Fruit fly (Drosophila melanogaster) whole organism, embryonic: ENCODE results near the gene eIF2gamma.

Experiments used
- BEAF-32 ChIP-seq: fragments of 200-800 bp; sonication (Bioruptor generic); optimal IDR thresholded peaks from 3 replicates; lab custom pipeline; 2017; ENCODE audit warnings: missing biosample characterization, missing genetic modification characterization, mild to moderate bottlenecking, moderate library complexity, missing genetic modification reagents
- CG10267 ChIP-seq: fragments of 200-800 bp; sonication (Bioruptor generic); optimal IDR thresholded peaks from 2 replicates; lab custom pipeline; 2018; ENCODE audit warnings: missing biosample characterization, mild to moderate bottlenecking, missing genetic modification characterization, moderate library complexity
- CG10462 ChIP-seq: fragments of 200-800 bp; sonication (Bioruptor generic); optimal IDR thresholded peaks from 2 replicates; lab custom pipeline; 2016; ENCODE audit warnings: missing biosample characterization, missing genetic modification characterization
- CG10979 ChIP-seq: fragments of 200-800 bp; sonication (Bioruptor generic); optimal IDR thresholded peaks from 2 replicates; lab custom pipeline; 2018; ENCODE audit warnings: missing biosample characterization, mild to moderate bottlenecking, missing genetic modification characterization, moderate library complexity
- CG12391 ChIP-seq: fragments of 200-800 bp; sonication (Bioruptor generic); optimal IDR thresholded peaks from 3 replicates; lab custom pipeline; 2018; ENCODE audit warnings: missing biosample characterization, mild to moderate bottlenecking, missing genetic modification characterization, moderate library complexity
- CG15514 ChIP-seq: fragments of 200-800 bp; sonication (Bioruptor generic); optimal IDR thresholded peaks from 3 replicates; lab custom pipeline; 2017; ENCODE audit warnings: missing biosample characterization, missing genetic modification characterization, mild to moderate bottlenecking, moderate library complexity, missing genetic modification reagents
- CG17361 ChIP-seq: fragments of 200-800 bp; sonication (Bioruptor generic); IDR thresholded peaks from 3 replicates; pipeline ENCODE4 v1.3.6; 2022; ENCODE audit warnings: missing biosample characterization, missing genetic modification characterization
- CG2116 ChIP-seq: fragments of 200-800 bp; sonication (Bioruptor generic); optimal IDR thresholded peaks from 3 replicates; lab custom pipeline; 2018; ENCODE audit warnings: missing biosample characterization, mild to moderate bottlenecking, missing genetic modification characterization
- CG2712 ChIP-seq: fragments of 200-800 bp; optimal IDR thresholded peaks from 3 replicates; lab custom pipeline; 2019; ENCODE audit warnings: missing biosample characterization, mild to moderate bottlenecking, missing genetic modification characterization, moderate library complexity
- CG3847 ChIP-seq: fragments of 200-800 bp; sonication (Bioruptor generic); IDR thresholded peaks from 2 replicates; pipeline ENCODE4 v1.3.6; 2022; ENCODE audit warnings: missing biosample characterization, missing genetic modification characterization
- CG4617 ChIP-seq: fragments of 200-800 bp; sonication (Bioruptor generic); optimal IDR thresholded peaks from 3 replicates; lab custom pipeline; 2016; ENCODE audit warnings: missing biosample characterization, missing genetic modification characterization, borderline replicate concordance
- CG5180 ChIP-seq: fragments of 200-800 bp; sonication (Bioruptor generic); optimal IDR thresholded peaks from 3 replicates; lab custom pipeline; 2017; ENCODE audit warnings: missing biosample characterization, missing genetic modification characterization, mild to moderate bottlenecking, moderate library complexity, missing genetic modification reagents
- CG6791 ChIP-seq: fragments of 200-800 bp; sonication (Bioruptor generic); IDR thresholded peaks from 3 replicates; pipeline ENCODE4 v1.3.6; 2022; ENCODE audit warnings: missing biosample characterization, missing genetic modification characterization; ENCODE audit not compliant: partially characterized antibody
- CG7928 ChIP-seq: fragments of 200-800 bp; sonication (Bioruptor generic); optimal IDR thresholded peaks from 2 replicates; lab custom pipeline; 2017; ENCODE audit warnings: missing biosample characterization, mild to moderate bottlenecking, missing genetic modification characterization
- CG8388 ChIP-seq: fragments of 200-800 bp; sonication (Bioruptor generic); optimal IDR thresholded peaks from 2 replicates; lab custom pipeline; 2019; ENCODE audit warnings: missing biosample characterization, mild to moderate bottlenecking, missing genetic modification characterization, moderate library complexity
- CG9437 ChIP-seq: fragments of 200-800 bp; sonication (Bioruptor generic); optimal IDR thresholded peaks from 2 replicates; lab custom pipeline; 2018; ENCODE audit warnings: missing biosample characterization, mild to moderate bottlenecking, missing genetic modification characterization
- CoRest ChIP-seq: fragments of 200-800 bp; sonication (Bioruptor generic); optimal IDR thresholded peaks from 3 replicates; lab custom pipeline; 2018; ENCODE audit warnings: missing biosample characterization, mild to moderate bottlenecking, missing genetic modification characterization, moderate library complexity
- D ChIP-seq, 2 experiments: fragments of 200-800 bp in 1 of 2; fragments of >200 bp in 1 of 2; sonication (Bioruptor generic) in 1 of 2; optimal IDR thresholded peaks; 2 replicates in 1 of 2; 3 replicates in 1 of 2; lab custom pipeline; 2017; ENCODE audit warnings: mild to moderate bottlenecking in 1 of 2, missing biosample characterization in 1 of 2, missing genetic modification characterization in 1 of 2, missing genetic modification reagents in 1 of 2
- Dad ChIP-seq: fragments of 200-800 bp; sonication (Bioruptor generic); optimal IDR thresholded peaks from 3 replicates; lab custom pipeline; 2016; ENCODE audit warnings: missing biosample characterization, missing genetic modification characterization
- Deaf1 ChIP-seq: fragments of 200-800 bp; optimal IDR thresholded peaks from 3 replicates; lab custom pipeline; 2019; ENCODE audit warnings: missing biosample characterization, mild to moderate bottlenecking, missing genetic modification characterization, moderate library complexity
- Dp ChIP-seq: fragments of 200-800 bp; sonication (Bioruptor generic); optimal IDR thresholded peaks from 2 replicates; lab custom pipeline; 2018; ENCODE audit warnings: missing biosample characterization, mild to moderate bottlenecking, missing genetic modification characterization, moderate library complexity
- Dref ChIP-seq: fragments of 200-800 bp; sonication (Bioruptor generic); IDR thresholded peaks from 2 replicates; pipeline ENCODE4 v1.3.6; 2022; ENCODE audit warnings: missing biosample characterization, missing genetic modification characterization
- E2f1 ChIP-seq: fragments of 200-800 bp; sonication (Bioruptor generic); IDR thresholded peaks from 2 replicates; pipeline ENCODE4 v1.3.6; 2022; ENCODE audit warnings: missing biosample characterization, missing genetic modification characterization
- Ets97D ChIP-seq: fragments of 200-800 bp; sonication (Bioruptor generic); optimal IDR thresholded peaks from 3 replicates; lab custom pipeline; 2016; ENCODE audit warnings: missing biosample characterization, missing genetic modification characterization
- Hand ChIP-seq: fragments of 200-800 bp; sonication (Bioruptor generic); optimal IDR thresholded peaks from 2 replicates; lab custom pipeline; 2017; ENCODE audit warnings: mild to moderate bottlenecking, missing biosample characterization, missing genetic modification reagents, missing genetic modification characterization
- Lhr ChIP-seq: fragments of 200-800 bp; sonication (Bioruptor generic); optimal IDR thresholded peaks from 3 replicates; lab custom pipeline; 2017; ENCODE audit warnings: mild to moderate bottlenecking, missing biosample characterization, missing genetic modification reagents, missing genetic modification characterization
- MESR4 ChIP-seq: fragments of 200-800 bp; sonication (Bioruptor generic); optimal IDR thresholded peaks from 2 replicates; lab custom pipeline; 2018; ENCODE audit warnings: missing biosample characterization, mild to moderate bottlenecking, missing genetic modification characterization, moderate library complexity
- Med ChIP-seq: fragments of 200-800 bp; sonication (Bioruptor generic); peaks from one replicate; lab custom pipeline; 2016; ENCODE audit warnings: missing biosample characterization, missing genetic modification characterization, mild to moderate bottlenecking, inconsistent platforms, moderate library complexity
- Myb ChIP-seq: fragments of 200-800 bp; sonication (Bioruptor generic); optimal IDR thresholded peaks from 2 replicates; lab custom pipeline; 2016; ENCODE audit warnings: missing biosample characterization, missing genetic modification characterization
- NfI ChIP-seq: fragments of 200-800 bp; sonication (Bioruptor generic); optimal IDR thresholded peaks from 3 replicates; lab custom pipeline; 2018; ENCODE audit warnings: missing biosample characterization, mild to moderate bottlenecking, missing genetic modification characterization, moderate library complexity
- Oli ChIP-seq: fragments of 200-800 bp; sonication (Bioruptor generic); optimal IDR thresholded peaks from 2 replicates; lab custom pipeline; 2018; ENCODE audit warnings: missing biosample characterization, mild to moderate bottlenecking, missing genetic modification characterization, moderate library complexity
- Opbp ChIP-seq: fragments of 200-800 bp; sonication (Bioruptor generic); IDR thresholded peaks from 3 replicates; pipeline ENCODE4 v1.3.6; 2022; ENCODE audit warnings: missing biosample characterization, missing genetic modification characterization; ENCODE audit not compliant: partially characterized antibody
- al ChIP-seq: fragments of 200-800 bp; sonication (Bioruptor generic); IDR thresholded peaks from 2 replicates; pipeline ENCODE4 v1.3.6; 2022; ENCODE audit warnings: missing biosample characterization, missing genetic modification characterization
- jumu ChIP-seq: fragments of 200-800 bp; sonication (Bioruptor generic); optimal IDR thresholded peaks from 3 replicates; lab custom pipeline; 2016; ENCODE audit warnings: missing biosample characterization, missing genetic modification characterization
- pb ChIP-seq: fragments of 200-800 bp; sonication (Bioruptor generic); optimal IDR thresholded peaks from 3 replicates; lab custom pipeline; 2016; ENCODE audit warnings: missing biosample characterization, missing genetic modification characterization
- phol ChIP-seq: fragments of 200-800 bp; sonication (Bioruptor generic); optimal IDR thresholded peaks from 3 replicates; lab custom pipeline; 2018; ENCODE audit warnings: missing biosample characterization, mild to moderate bottlenecking, missing genetic modification characterization, moderate library complexity
- pzg ChIP-seq: fragments of 200-800 bp; sonication (Bioruptor generic); optimal IDR thresholded peaks from 3 replicates; lab custom pipeline; 2018; ENCODE audit warnings: missing biosample characterization, mild to moderate bottlenecking, missing genetic modification characterization, moderate library complexity
- row ChIP-seq: fragments of 200-800 bp; sonication (Bioruptor generic); IDR thresholded peaks from 3 replicates; pipeline ENCODE4 v1.3.6; 2022; ENCODE audit warnings: missing biosample characterization, missing genetic modification characterization
- sima ChIP-seq: fragments of 200-800 bp; sonication (Bioruptor generic); optimal IDR thresholded peaks from 2 replicates; lab custom pipeline; 2016; ENCODE audit warnings: missing biosample characterization, missing genetic modification characterization
- tll ChIP-seq, 2 experiments: fragments of 200-800 bp in 1 of 2; fragments of >200 bp in 1 of 2; sonication (Bioruptor generic) in 1 of 2; optimal IDR thresholded peaks; 2 replicates each; lab custom pipeline; 2017 to 2019; ENCODE audit warnings: missing biosample characterization in 2 of 2, missing genetic modification characterization in 2 of 2, mild to moderate bottlenecking in 1 of 2, moderate library complexity in 1 of 2
- trem ChIP-seq: fragments of 200-800 bp; optimal IDR thresholded peaks from 3 replicates; lab custom pipeline; 2019; ENCODE audit warnings: missing biosample characterization, mild to moderate bottlenecking, missing genetic modification characterization, moderate library complexity
- z ChIP-seq: fragments of 200-800 bp; sonication (Bioruptor generic); IDR thresholded peaks from 3 replicates; pipeline ENCODE4 v1.3.6; 2022; ENCODE audit warnings: missing biosample characterization, missing genetic modification characterization

Gene eIF2gamma

dm6 chr3R:15249735-15250134 lies 13.5 kb downstream of the eIF2gamma start, which contains the start of gene CG42404:
CG42404 (plus strand) TSS chr3R:15250094.
- no peak for TF ChIP-seq CG17361 (GFP tag; lab: Robert Waterston, UW)
- TF ChIP-seq al, result no peak
- no peak for TF ChIP-seq Oli (tag; lab: Kevin White, UChicago)
- no peak for TF ChIP-seq Hand
- TF ChIP-seq sima (GFP tag; lab: Kevin White, UChicago), result no peak
- peak; percentile 4 for TF ChIP-seq Lhr (GFP tag; lab: Kevin White, UChicago)
- TF ChIP-seq Med (GFP tag; lab: Kevin White, UChicago), result peak; percentile 82
- peak; percentile 92 for TF ChIP-seq CG7928
- TF ChIP-seq Deaf1 (tag; lab: Kevin White, UChicago), result peak; percentile 86
- peak; percentile 77 for TF ChIP-seq CG5180
- TF ChIP-seq BEAF-32 (GFP tag; lab: Kevin White, UChicago), result peak; percentile 4
- no peak for TF ChIP-seq Dad (GFP tag; lab: Kevin White, UChicago)
- no peak for TF ChIP-seq pb (GFP tag; lab: Kevin White, UChicago)
- no peak for TF ChIP-seq jumu (GFP tag; lab: Kevin White, UChicago)
- TF ChIP-seq tll (GFP tag; optimal IDR thresholded peaks at IDR 0.05; lab: Kevin White, UChicago), result no peak
- TF ChIP-seq CG10267, result peak; percentile 5
- no peak for TF ChIP-seq Dref
- peak; percentile 5 for TF ChIP-seq Ets97D
- peak; percentile 18; the same call in 1 of the 3 replicates for TF ChIP-seq row (GFP tag; lab: Robert Waterston, UW)
- peak; percentile 99 for TF ChIP-seq CG15514 (GFP tag; lab: Kevin White, UChicago)
- TF ChIP-seq CG12391, result peak; percentile 21
- TF ChIP-seq CG2116 (GFP tag; lab: Kevin White, UChicago), result peak; percentile 15
- TF ChIP-seq CG10462 (GFP tag; lab: Kevin White, UChicago), result peak; percentile 68
- TF ChIP-seq CoRest, result peak; percentile 22
- peak; percentile 7 for TF ChIP-seq CG2712 (tag; lab: Kevin White, UChicago)
- TF ChIP-seq CG6791 (GFP tag; lab: Robert Waterston, UW), result no peak
- peak; percentile 16 for TF ChIP-seq CG8388 (GFP tag; lab: Kevin White, UChicago)
- peak; percentile 7 for TF ChIP-seq MESR4
- TF ChIP-seq Opbp (GFP tag; lab: Robert Waterston, UW), result peak; percentile 34; the same call in 2 of the 3 replicates
- peak; percentile 6 for TF ChIP-seq Dp
- TF ChIP-seq pzg, result peak; percentile 51
- TF ChIP-seq CG4617, result no peak
- TF ChIP-seq CG10979 (tag; lab: Kevin White, UChicago), result no peak
- TF ChIP-seq E2f1 (GFP tag; lab: Robert Waterston, UW), result no peak
- TF ChIP-seq trem (tag; lab: Kevin White, UChicago), result peak; percentile 17
- TF ChIP-seq NfI, result no peak
- no peak for TF ChIP-seq CG3847 (GFP tag; lab: Robert Waterston, UW)
- no peak for TF ChIP-seq CG9437 (GFP tag; lab: Kevin White, UChicago)
- TF ChIP-seq z (GFP tag; lab: Robert Waterston, UW), result no peak
- TF ChIP-seq phol (tag; lab: Kevin White, UChicago), result peak; percentile 0
- peak; percentile 45 for TF ChIP-seq D (optimal IDR thresholded peaks at IDR 0.05; lab: Kevin White, UChicago)
- no peak for TF ChIP-seq D (GFP tag; optimal IDR thresholded peaks at IDR 0.05; lab: Kevin White, UChicago)
- TF ChIP-seq Myb (GFP tag; lab: Kevin White, UChicago), result peak; percentile 95
